Fruit fly (Drosophila melanogaster) whole organism, pupa: Measurements from ENCODE around the gene RasGAP1.
A peak's percentile ranks its signal among the peaks of the same experiment; 100 is the strongest.

Source experiments
- CG10348 ChIP-seq: fragments of 200-800 bp; sonication (Bioruptor generic); IDR thresholded peaks from 2 replicates; pipeline ENCODE4 v1.3.6; 2022; ENCODE audit warnings: missing biosample characterization, missing genetic modification characterization
- CG12605 ChIP-seq: fragments of 200-800 bp; sonication (Bioruptor generic); IDR thresholded peaks from 2 replicates; pipeline ENCODE4 v1.3.6; 2022; ENCODE audit warnings: missing biosample characterization, missing genetic modification characterization
- CG13204 ChIP-seq: fragments of 200-800 bp; sonication (Bioruptor generic); optimal IDR thresholded peaks from 2 replicates; lab custom pipeline; 2018; ENCODE audit warnings: missing biosample characterization, mild to moderate bottlenecking, missing genetic modification characterization, moderate library complexity
- CG14655 ChIP-seq: fragments of 200-800 bp; sonication (Bioruptor generic); optimal IDR thresholded peaks from 3 replicates; lab custom pipeline; 2017; ENCODE audit warnings: mild to moderate bottlenecking, missing biosample characterization, missing genetic modification reagents, missing genetic modification characterization
- CG15710 ChIP-seq: fragments of 200-800 bp; sonication (Bioruptor generic); optimal IDR thresholded peaks from 2 replicates; lab custom pipeline; 2018; ENCODE audit warnings: missing biosample characterization, mild to moderate bottlenecking, missing genetic modification characterization, moderate library complexity
- CG17806 ChIP-seq: fragments of 200-800 bp; sonication (Bioruptor generic); optimal IDR thresholded peaks from 2 replicates; lab custom pipeline; 2018; ENCODE audit warnings: missing biosample characterization, mild to moderate bottlenecking, missing genetic modification characterization, moderate library complexity
- CG32121 ChIP-seq: fragments of 200-800 bp; sonication (Bioruptor generic); IDR thresholded peaks from 2 replicates; pipeline ENCODE4 v1.3.6; 2022; ENCODE audit warnings: missing biosample characterization, missing genetic modification characterization
- CG34367 ChIP-seq: fragments of 200-800 bp; sonication (Bioruptor generic); optimal IDR thresholded peaks from 2 replicates; lab custom pipeline; 2018; ENCODE audit warnings: missing biosample characterization, mild to moderate bottlenecking, missing genetic modification characterization
- CG4496 ChIP-seq: fragments of 200-800 bp; sonication (Bioruptor generic); IDR thresholded peaks from 3 replicates; pipeline ENCODE4 v1.3.6; 2022; ENCODE audit warnings: missing biosample characterization, missing genetic modification characterization
- CG8159 ChIP-seq: fragments of 200-800 bp; sonication (Bioruptor generic); optimal IDR thresholded peaks from 3 replicates; lab custom pipeline; 2018; ENCODE audit warnings: missing biosample characterization, mild to moderate bottlenecking, missing genetic modification characterization, moderate library complexity
- CG8301 ChIP-seq: fragments of 200-800 bp; sonication (Bioruptor generic); optimal IDR thresholded peaks from 2 replicates; lab custom pipeline; 2018; ENCODE audit warnings: missing biosample characterization, mild to moderate bottlenecking, missing genetic modification characterization
- CG9948 ChIP-seq: fragments of 200-800 bp; sonication (Bioruptor generic); optimal IDR thresholded peaks from 2 replicates; lab custom pipeline; 2018; ENCODE audit warnings: missing biosample characterization, mild to moderate bottlenecking, missing genetic modification characterization, moderate library complexity
- D1 ChIP-seq: fragments of 200-800 bp; sonication (Bioruptor generic); optimal IDR thresholded peaks from 2 replicates; lab custom pipeline; 2018; ENCODE audit warnings: missing biosample characterization, mild to moderate bottlenecking, missing genetic modification characterization, moderate library complexity
- EcR ChIP-seq: fragments of 200-800 bp; sonication (Bioruptor generic); optimal IDR thresholded peaks from 3 replicates; lab custom pipeline; 2019; ENCODE audit warnings: missing biosample characterization, missing genetic modification characterization, mild to moderate bottlenecking, moderate library complexity, missing genetic modification reagents
- Ets98B ChIP-seq: fragments of 200-800 bp; sonication (Bioruptor generic); IDR thresholded peaks from 2 replicates; pipeline ENCODE4 v1.3.6; 2022; ENCODE audit warnings: missing biosample characterization, missing genetic modification characterization
- Pif1A ChIP-seq: fragments of 200-800 bp; sonication (Bioruptor generic); optimal IDR thresholded peaks from 3 replicates; lab custom pipeline; 2016; ENCODE audit warnings: missing biosample characterization, missing genetic modification characterization
- Pif1B ChIP-seq: fragments of 200-800 bp; sonication (Bioruptor generic); optimal IDR thresholded peaks from 3 replicates; lab custom pipeline; 2016; ENCODE audit warnings: missing biosample characterization, missing genetic modification characterization
- Snoo ChIP-seq: fragments of 200-800 bp; sonication (Bioruptor generic); optimal IDR thresholded peaks from 3 replicates; lab custom pipeline; 2017; ENCODE audit warnings: missing biosample characterization, mild to moderate bottlenecking, missing genetic modification characterization, inconsistent platforms
- fd96Ca ChIP-seq: fragments of 200-800 bp; sonication (Bioruptor generic); IDR thresholded peaks from 3 replicates; pipeline ENCODE4 v1.3.6; 2022; ENCODE audit warnings: missing biosample characterization, missing genetic modification characterization
- gl ChIP-seq: fragments of 200-800 bp; sonication (Bioruptor generic); optimal IDR thresholded peaks from 2 replicates; lab custom pipeline; 2018; ENCODE audit warnings: missing biosample characterization, mild to moderate bottlenecking, missing genetic modification characterization
- rn ChIP-seq: fragments of 200-800 bp; sonication (Bioruptor generic); IDR thresholded peaks from 2 replicates; pipeline ENCODE4 v1.3.6; 2022; ENCODE audit warnings: missing biosample characterization, missing genetic modification characterization

The RasGAP1 gene

DNA sequence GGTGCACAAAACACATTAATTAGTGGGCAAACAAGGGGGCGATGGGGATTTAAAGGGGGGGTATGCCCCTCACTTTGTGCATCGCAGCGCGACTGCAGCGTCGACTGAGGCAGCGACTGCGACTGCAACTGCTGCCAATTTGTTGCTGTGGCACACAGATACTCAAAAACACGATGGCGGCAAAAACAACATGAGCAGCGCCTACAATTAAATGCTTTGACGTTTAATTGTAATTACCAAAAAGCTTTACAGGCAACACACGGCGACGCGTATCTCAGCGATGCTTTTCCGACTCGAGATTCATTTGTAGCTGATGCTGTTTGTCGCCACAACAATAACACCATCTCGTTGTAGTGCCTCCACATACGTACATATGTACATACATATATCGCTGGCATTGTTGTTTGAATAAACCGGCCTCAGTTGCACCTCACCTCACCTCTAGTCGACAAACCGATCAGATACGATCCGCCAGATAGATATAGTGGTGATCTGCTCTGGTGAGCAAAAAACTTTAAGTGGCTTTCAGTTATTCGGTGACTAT is 33.9 kb downstream of the RasGAP1 start:
- TF ChIP-seq Ets98B (GFP tag; lab: Robert Waterston, UW) (peak; percentile 63; the same call in 1 of the 2 replicates), gl (tag; lab: Kevin White, UChicago) (no peak), CG34367 (no peak), CG32121 (GFP tag; lab: Robert Waterston, UW) (peak; percentile 73; the same call in 1 of the 2 replicates), CG13204 (GFP tag; lab: Kevin White, UChicago) (no peak), CG17806 (tag; lab: Kevin White, UChicago) (no peak), rn (GFP tag; lab: Robert Waterston, UW) (no peak), CG4496 (GFP tag; lab: Robert Waterston, UW) (no peak), Pif1B (no peak), fd96Ca (GFP tag; lab: Robert Waterston, UW) (peak; percentile 79), CG9948 (no peak), CG10348 (GFP tag; lab: Robert Waterston, UW) (no peak)

- TF ChIP-seq fd96Ca (GFP tag; lab: Robert Waterston, UW) (no peak), CG9948 (no peak), EcR (GFP tag; lab: Kevin White, UChicago) (no peak), Pif1B (no peak), Pif1A (no peak), CG12605 (GFP tag; lab: Robert Waterston, UW) (no peak), CG13204 (GFP tag; lab: Kevin White, UChicago) (no peak)
These were observed 34.8 kb downstream of the RasGAP1 start for dm6 chr3L:9820248-9820647.

DNA sequence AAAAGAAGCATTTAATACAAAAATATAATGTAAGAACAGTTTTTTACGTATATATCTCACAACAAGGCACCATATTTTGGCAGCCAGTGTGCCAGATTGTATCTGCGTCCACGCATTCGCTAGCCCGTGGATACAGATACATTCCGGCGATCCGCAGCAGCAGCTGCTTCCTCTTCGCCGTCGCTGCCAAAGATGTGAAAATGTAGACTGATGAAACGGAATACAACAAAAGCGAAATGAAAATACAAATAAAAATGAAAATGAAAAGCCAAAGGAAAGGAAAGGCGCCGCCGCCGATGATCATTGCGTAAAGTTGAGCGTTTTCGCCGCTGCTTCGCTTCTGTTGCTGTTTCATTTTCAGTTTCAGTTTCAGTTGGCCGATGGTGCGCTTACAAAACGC is 39.4 kb downstream of the RasGAP1 start:
- no peak for TF ChIP-seq CG10348 (GFP tag; lab: Robert Waterston, UW)
- peak; percentile 53 for TF ChIP-seq Ets98B (GFP tag; lab: Robert Waterston, UW)
- peak; percentile 44; the same call in 1 of the 3 replicates for TF ChIP-seq fd96Ca (GFP tag; lab: Robert Waterston, UW)
- peak; percentile 64 for TF ChIP-seq CG32121 (GFP tag; lab: Robert Waterston, UW)
- TF ChIP-seq rn (GFP tag; lab: Robert Waterston, UW), result no peak
- TF ChIP-seq CG15710 (tag; lab: Kevin White, UChicago), result no peak

- peak; percentile 50 for TF ChIP-seq Ets98B (GFP tag; lab: Robert Waterston, UW)
- TF ChIP-seq CG4496 (GFP tag; lab: Robert Waterston, UW), result peak; percentile 57; the same call in 2 of the 3 replicates
- no peak for TF ChIP-seq Snoo (tag; lab: Kevin White, UChicago)
- TF ChIP-seq CG32121 (GFP tag; lab: Robert Waterston, UW), result peak; percentile 63
- peak; percentile 20 for TF ChIP-seq CG14655 (GFP tag; lab: Kevin White, UChicago)
- TF ChIP-seq fd96Ca (GFP tag; lab: Robert Waterston, UW), result peak; percentile 38; the same call in 1 of the 3 replicates
- TF ChIP-seq EcR (GFP tag; lab: Kevin White, UChicago), result no peak
- no peak for TF ChIP-seq CG13204 (GFP tag; lab: Kevin White, UChicago)
These were observed 40.5 kb downstream of the RasGAP1 start for dm6 chr3L:9814621-9815020.

- TF ChIP-seq Ets98B (GFP tag; lab: Robert Waterston, UW) (no peak), rn (GFP tag; lab: Robert Waterston, UW) (no peak), CG34367 (no peak), gl (tag; lab: Kevin White, UChicago) (no peak), Pif1B (no peak), CG4496 (GFP tag; lab: Robert Waterston, UW) (no peak), CG8159 (no peak), CG14655 (GFP tag; lab: Kevin White, UChicago) (no peak), CG12605 (GFP tag; lab: Robert Waterston, UW) (no peak), CG17806 (tag; lab: Kevin White, UChicago) (no peak), CG15710 (tag; lab: Kevin White, UChicago) (no peak), CG9948 (no peak), EcR (GFP tag; lab: Kevin White, UChicago) (no peak), CG32121 (GFP tag; lab: Robert Waterston, UW) (no peak), D1 (tag; lab: Kevin White, UChicago) (no peak), fd96Ca (GFP tag; lab: Robert Waterston, UW) (no peak), CG13204 (GFP tag; lab: Kevin White, UChicago) (no peak), Snoo (tag; lab: Kevin White, UChicago) (no peak), CG8301 (tag; lab: Kevin White, UChicago) (no peak)
- TF ChIP-seq, all 21 proteins: peak for 0
These were observed 41.7 kb downstream of the RasGAP1 start, which contains the start of gene CG43897 for dm6 chr3L:9813345-9813897. TSS of gene CG43897 (plus strand) at chr3L:9813847.

dm6 chr3L:9804125-9804524 is 51.0 kb downstream of the RasGAP1 start, which contains the start of gene Ilp4:
TSS of gene Ilp4 (minus strand) at chr3L:9804263.
- TF ChIP-seq EcR (GFP tag; lab: Kevin White, UChicago) (no peak), Ets98B (GFP tag; lab: Robert Waterston, UW) (no peak), CG13204 (GFP tag; lab: Kevin White, UChicago) (no peak), CG34367 (no peak), Snoo (tag; lab: Kevin White, UChicago) (no peak), CG15710 (tag; lab: Kevin White, UChicago) (no peak), CG4496 (GFP tag; lab: Robert Waterston, UW) (no peak), CG9948 (no peak), CG8301 (tag; lab: Kevin White, UChicago) (no peak), CG17806 (tag; lab: Kevin White, UChicago) (no peak), rn (GFP tag; lab: Robert Waterston, UW) (no peak), CG10348 (GFP tag; lab: Robert Waterston, UW) (no peak), CG8159 (no peak), Pif1A (no peak), fd96Ca (GFP tag; lab: Robert Waterston, UW) (no peak), D1 (tag; lab: Kevin White, UChicago) (no peak), Pif1B (no peak), CG12605 (GFP tag; lab: Robert Waterston, UW) (no peak), gl (tag; lab: Kevin White, UChicago) (no peak)
